Fruit fly (Drosophila melanogaster): ENCODE data around the gene CG16762.
A peak's percentile ranks its signal among the peaks of the same experiment; 100 is the strongest.

Gene CG16762

DNA sequence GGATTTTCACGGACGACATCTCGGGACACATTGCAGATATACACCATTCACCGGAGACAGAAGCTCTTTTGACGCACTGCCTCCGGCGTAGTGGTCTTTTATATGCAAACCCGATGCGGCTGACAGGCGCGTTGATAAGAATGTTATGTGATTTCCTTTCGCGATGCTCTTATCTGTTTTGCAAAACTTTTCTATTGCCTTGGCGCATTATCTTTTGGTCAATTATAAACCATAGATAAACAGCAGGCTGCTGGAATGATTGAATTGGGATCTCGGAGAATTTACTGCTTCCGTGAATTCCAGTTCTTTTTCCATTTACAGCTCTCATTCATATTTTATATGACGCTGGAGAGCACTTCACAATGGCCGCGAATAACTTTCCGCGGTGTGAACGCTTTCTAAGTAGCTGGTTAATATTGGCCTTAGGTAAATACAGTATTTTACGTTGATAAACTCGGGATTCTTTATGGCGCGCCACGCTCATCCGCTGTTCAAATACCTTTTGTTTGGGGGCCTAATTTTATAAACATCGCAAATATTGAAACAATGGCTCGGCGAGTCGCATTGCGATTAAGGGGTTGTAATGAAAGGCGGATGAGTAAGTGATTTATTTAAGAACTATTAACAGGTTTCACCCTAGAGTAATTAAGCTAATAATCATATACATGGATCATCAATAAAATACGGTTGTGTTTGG is at the start of gene CG16762:
TSS of gene CG16762 (minus strand) at position 51 of the 697 bp plus-strand sequence.
- TF ChIP-seq CTCF (optimal IDR thresholded peaks at IDR 0.05) (no peak), CG8478 (optimal IDR thresholded peaks at IDR 0.05) (no peak)

DNA sequence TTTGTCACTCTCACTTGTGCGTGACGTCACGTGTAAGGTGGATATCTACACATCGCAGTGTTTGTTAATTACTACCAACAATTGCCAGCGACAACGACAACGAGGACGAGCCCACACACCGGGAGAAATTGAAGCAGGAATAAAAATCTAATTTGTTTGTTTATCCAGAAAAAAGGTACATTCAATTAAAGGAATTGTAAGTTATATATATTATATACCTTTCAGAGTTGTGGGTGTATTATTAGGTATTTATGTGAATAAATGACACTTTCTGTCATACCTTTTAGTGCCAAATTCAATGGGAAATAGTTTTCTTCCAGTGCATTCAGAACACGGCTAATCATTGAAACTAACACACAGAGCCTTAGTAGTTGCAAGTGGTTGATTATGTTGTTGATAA is 39.8 kb upstream of the CG16762 start:
- TF ChIP-seq CTCF (optimal IDR thresholded peaks at IDR 0.05) (no peak), CG8478 (optimal IDR thresholded peaks at IDR 0.05) (no peak)

DNA sequence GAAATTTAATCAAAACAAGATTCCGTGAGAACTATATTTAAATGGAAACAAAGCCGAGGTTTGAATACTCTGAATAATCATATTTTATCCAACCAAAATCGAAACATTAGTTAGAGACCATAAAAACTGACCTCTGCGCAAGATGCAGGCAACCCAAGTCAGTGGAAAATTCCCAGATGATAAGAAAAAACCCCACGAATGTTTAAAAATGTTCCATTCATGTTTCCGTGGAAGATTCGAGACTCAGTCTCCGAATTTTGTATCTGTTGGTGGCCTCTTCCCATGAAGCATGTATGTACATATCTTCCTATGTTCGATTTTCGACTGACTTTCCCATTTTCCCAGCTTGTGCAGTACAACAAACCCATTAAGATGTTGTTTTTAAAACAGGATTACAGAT is 29.4 kb upstream of the CG16762 start:
- TF ChIP-seq CTCF (optimal IDR thresholded peaks at IDR 0.05), result no peak
- TF ChIP-seq CG8478 (optimal IDR thresholded peaks at IDR 0.05), result no peak

DNA sequence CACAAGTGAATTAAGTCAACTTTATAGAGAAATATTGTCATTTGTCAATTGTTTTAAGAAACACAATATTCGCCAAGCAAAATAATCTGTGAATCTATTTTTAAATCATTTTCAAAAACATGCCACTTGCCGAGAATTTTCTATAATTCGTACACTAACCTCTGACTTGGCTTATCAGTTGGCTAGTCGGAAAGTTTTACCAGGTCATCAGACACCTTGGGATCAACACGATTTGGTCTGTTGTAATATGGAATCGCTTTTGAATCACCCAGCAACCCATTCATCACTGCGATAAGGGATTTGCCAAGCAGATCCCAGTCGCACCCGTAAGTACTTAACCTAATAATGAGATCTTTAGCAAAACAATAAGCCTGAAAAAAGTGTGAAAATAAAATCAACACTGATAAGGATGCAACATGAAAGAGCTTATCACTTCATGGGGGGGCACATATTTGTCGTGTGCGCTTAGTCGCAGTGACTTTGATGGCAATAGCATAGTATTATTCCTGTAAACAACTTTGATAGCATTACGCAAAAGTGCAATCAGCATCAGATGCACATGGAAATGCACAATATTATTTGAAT is 28.7 kb upstream of the CG16762 start:
- TF ChIP-seq CG8478 (optimal IDR thresholded peaks at IDR 0.05), result no peak
- TF ChIP-seq CTCF (optimal IDR thresholded peaks at IDR 0.05), result no peak

DNA sequence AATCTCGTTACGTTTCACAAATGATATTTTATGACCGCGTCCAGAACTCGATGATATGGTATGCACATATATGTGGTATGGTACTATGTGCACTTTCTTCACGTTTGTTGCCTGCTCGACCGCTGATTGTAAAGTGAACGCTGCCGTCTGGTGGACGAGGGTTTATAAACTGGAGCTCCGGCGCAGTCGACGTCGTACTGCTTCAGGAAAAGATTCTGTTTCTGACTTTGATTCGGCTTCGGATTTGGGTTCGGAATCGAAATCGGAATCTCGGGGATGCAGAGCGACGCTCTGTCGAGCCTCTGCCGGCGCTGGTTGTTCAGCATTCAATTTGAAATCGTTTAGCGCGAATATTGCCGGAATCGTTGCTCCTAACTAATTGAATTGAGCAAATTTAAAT is 28.1 kb upstream of the CG16762 start, which contains the start of gene CG16758:
TSS of gene CG16758 (minus strand) at position 142 of the 400 bp plus-strand sequence.
- no peak for TF ChIP-seq CG8478 (optimal IDR thresholded peaks at IDR 0.05)
- no peak for TF ChIP-seq CTCF (optimal IDR thresholded peaks at IDR 0.05)

DNA sequence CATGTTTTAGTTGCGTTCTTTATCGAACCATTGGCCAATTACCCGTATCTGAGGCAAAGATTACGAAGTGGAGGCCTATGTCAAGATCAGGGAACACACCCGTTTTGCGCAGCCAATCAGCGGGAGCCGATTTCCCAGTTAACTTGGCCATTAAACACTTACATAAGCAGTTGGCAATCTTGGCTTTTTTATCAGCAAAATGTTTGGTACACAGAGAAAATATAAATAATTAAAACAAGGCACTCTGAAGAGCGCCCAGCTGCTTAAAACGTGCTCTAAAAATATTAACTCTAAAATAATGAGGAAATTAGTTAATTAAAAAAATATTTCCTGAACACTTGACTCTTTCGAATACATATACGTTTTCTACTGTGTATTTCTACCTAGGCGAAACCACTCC is 26.4 kb upstream of the CG16762 start:
- TF ChIP-seq CTCF (optimal IDR thresholded peaks at IDR 0.05) (no peak), CG8478 (optimal IDR thresholded peaks at IDR 0.05) (no peak)

DNA sequence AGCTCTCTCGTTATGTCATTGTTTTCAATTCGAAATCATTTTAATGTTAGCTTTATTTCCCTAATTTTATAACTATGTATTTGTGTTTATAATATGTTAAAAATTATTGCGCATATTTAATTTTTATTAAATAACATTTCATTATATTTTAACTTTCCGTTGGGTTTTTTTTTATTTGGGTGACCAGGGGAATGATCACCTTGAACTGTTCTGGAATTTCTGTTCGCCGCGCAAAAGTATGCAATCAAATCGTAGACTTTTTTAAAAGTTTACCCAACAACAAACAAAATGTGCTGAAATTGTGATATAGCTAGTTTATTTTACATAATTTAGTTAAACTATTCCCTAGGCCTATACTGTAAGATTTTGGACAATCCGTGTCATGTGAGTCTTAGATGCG is 23.7 kb upstream of the CG16762 start:
- TF ChIP-seq CTCF (optimal IDR thresholded peaks at IDR 0.05), result no peak
- no peak for TF ChIP-seq CG8478 (optimal IDR thresholded peaks at IDR 0.05)

DNA sequence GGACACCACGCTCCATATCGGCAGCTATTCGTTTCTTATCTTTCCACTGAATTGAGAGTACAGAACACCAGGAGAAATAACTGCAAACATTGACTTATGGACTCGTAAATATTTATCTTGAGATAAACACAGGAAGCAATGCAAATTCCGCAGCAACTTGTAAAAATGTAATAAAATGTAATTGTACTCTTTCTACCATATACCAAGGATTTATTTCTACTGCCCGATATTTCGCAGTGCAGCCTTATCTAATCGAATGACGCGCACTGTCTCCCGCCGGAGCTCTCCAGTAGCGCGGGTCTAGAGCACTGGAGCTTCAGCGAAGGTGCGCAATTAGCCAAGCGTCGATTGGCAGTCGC is 18.7 kb upstream of the CG16762 start:
- TF ChIP-seq CG8478 (optimal IDR thresholded peaks at IDR 0.05) (no peak), CTCF (optimal IDR thresholded peaks at IDR 0.05) (no peak)

DNA sequence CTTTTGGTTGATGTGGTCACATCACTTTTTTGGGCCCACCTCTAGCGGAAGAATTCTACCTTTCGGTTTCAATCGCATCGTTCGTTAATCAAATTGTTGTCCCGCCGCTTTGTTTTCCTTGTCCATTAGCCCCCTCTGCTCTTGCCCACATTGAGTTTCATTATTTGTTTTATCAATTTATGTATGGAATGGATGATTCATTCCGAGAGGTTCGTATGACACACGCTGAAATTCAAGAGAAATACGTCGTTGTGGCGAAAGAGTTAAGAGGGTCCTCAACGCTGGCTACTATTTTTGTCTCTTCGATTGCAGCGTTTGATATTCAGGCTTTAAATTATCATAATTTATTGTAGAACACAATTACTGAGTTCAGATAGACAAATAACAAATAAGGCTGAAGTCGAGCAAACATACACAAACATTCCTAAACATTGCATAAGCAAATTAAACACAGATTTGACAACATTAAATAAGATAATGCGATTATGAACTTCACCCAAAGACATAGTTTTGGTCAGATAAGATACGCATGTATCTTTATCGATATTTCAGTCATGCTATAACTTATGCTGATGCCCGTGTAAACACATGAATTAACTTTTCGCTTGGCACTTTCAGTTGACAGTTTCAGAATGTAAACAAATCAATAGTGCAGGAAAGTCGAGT is 18.2 kb upstream of the CG16762 start:
- no peak for TF ChIP-seq CG8478 (optimal IDR thresholded peaks at IDR 0.05)
- no peak for TF ChIP-seq CTCF (optimal IDR thresholded peaks at IDR 0.05)

DNA sequence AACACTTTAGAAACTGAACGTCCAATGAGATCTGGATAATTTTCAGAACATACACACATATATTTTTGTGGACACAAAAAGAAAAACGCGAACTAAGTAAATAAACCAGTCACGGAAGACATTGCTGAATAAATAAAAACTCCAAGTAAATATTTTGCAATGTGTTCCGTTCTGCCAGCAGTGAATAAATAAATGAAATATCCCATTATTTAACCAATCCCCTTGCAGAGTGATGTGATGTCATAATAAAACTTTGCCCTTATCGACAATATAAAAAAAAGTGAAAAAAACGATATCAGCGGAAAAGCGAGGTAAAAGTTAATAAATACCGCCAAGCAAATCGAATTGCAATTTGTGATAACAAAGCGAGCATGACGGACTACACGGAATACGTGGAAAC is 15.3 kb upstream of the CG16762 start:
- TF ChIP-seq CTCF (optimal IDR thresholded peaks at IDR 0.05) (no peak), CG8478 (optimal IDR thresholded peaks at IDR 0.05) (peak; percentile 26)

DNA sequence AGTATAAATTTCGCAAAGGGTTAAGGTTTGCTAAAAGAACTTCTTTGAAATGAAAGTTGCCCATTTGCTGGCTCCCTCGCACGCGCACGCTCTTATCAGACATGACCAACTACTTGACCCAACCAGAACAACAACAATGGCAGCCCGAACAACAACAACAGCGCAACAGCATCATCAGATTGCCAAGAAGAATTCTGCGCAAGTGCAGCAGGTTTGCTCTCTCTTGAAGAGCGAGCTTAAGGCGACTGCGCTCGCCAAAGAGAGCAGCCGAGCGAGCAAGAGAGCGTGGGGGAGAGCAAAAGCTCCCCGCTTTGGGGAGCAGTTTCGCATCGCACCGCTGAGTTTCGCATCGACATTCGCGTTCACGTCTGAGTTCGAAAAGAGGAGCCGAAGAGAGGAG is 14.4 kb upstream of the CG16762 start:
- no peak for TF ChIP-seq CTCF (optimal IDR thresholded peaks at IDR 0.05)
- no peak for TF ChIP-seq CG8478 (optimal IDR thresholded peaks at IDR 0.05)

DNA sequence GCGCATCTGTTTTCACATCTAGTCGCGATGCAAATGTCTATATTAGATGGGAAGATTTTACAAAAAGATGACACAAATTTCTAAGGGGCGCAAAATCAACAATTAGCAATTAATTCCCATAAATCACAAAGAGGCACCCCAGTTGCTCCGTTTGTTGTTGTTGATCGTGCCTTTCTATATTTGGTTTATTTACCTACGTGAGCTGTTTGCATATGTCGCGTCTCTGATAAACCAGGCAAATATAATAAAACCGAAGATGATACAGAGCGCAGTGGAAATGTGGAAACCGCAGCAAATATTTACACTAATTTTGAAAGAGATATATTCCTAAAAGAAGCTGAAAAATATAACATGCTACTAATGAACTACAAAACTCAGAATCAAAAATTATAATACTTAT is 14.0 kb upstream of the CG16762 start:
- no peak for TF ChIP-seq CG8478 (optimal IDR thresholded peaks at IDR 0.05)
- TF ChIP-seq CTCF (optimal IDR thresholded peaks at IDR 0.05), result no peak

DNA sequence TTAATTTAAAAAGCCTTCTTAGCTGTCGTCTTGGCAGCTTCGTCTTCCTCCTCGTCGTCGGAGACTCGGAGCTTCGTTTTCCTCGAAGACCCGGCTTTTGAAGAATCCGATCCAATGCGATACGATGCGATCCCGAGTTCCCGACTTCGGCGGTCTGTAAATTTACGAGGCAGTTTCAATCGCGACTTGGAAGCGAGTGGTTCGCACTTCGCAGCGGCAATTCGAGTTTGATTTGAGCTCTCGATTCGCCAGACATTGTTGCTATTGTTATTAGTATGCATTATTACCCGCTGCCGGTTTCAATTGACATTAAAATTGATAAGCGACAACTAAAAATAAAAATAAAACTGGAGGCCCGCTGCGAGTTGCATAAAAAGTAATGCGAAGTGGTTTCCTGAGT is 13.2 kb upstream of the CG16762 start, which contains the start of gene CG1146:
TSS of gene CG1146 (plus strand) at position 171 of the 400 bp plus-strand sequence.
- TF ChIP-seq CTCF (optimal IDR thresholded peaks at IDR 0.05) (no peak), CG8478 (optimal IDR thresholded peaks at IDR 0.05) (no peak)

DNA sequence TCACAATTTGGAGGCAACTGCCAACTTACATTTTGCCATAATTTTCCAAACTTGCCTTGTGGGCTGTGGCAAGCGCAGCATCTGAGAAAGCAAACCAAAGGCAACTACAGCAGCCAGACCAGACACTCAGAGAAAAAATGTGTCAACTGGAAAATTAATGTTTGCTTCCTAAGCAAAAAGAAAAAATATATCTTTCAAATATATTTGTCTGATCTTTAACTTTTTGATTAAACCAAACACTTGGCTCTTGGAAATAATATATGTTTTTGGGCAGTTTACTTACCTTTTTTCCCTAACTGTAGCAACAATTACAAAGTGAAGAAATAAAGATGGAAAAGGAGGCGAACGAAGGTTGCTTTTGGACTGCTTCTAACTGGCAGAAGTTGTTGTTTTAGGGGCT is 11.8 kb upstream of the CG16762 start:
- no peak for TF ChIP-seq CG8478 (optimal IDR thresholded peaks at IDR 0.05)
- no peak for TF ChIP-seq CTCF (optimal IDR thresholded peaks at IDR 0.05)

DNA sequence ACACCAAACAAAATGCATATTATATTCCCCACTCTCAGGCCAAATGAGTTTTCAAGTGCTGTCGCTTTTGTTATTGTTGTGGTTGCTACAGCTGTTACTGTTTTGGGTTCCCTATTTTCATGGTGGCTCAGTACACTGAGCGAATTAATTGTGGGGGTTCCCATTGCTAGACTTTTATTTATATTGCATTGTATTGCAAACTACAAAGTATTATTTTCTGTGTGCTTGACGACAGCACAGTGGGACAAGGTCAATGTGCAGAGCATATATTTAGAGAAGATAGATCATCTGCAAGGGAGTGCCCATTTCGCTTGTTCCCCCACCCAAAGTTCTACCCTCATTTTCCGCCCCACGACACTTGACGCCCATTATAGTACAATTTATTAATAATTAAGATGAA is 11.1 kb upstream of the CG16762 start:
- no peak for TF ChIP-seq CTCF (optimal IDR thresholded peaks at IDR 0.05)
- no peak for TF ChIP-seq CG8478 (optimal IDR thresholded peaks at IDR 0.05)
